Worm (Caenorhabditis elegans): Measurements from ENCODE around the gene krr-1.

ce11 chrV:7237094-7237132, 5.9 kb downstream of the krr-1 start, which contains the start of gene hpo-9:
- no peak for TF ChIP-seq unc-39 (tag; optimal IDR thresholded peaks at IDR 0.05)
- no peak for TF ChIP-seq snpc-4 (tag; optimal IDR thresholded peaks at IDR 0.05)
- TF ChIP-seq ham-2 (GFP tag; optimal IDR thresholded peaks at IDR 0.05): no peak
- TF ChIP-seq pha-4 (tag; optimal IDR thresholded peaks at IDR 0.05): no peak
- TF ChIP-seq lsy-2 (tag; optimal IDR thresholded peaks at IDR 0.05): no peak
- TF ChIP-seq mab-5 (tag; optimal IDR thresholded peaks at IDR 0.05): no peak
- no peak for TF ChIP-seq nhr-28 (tag; optimal IDR thresholded peaks at IDR 0.05)
- TF ChIP-seq nhr-76 (tag; optimal IDR thresholded peaks at IDR 0.05): no peak
